Fruit fly (Drosophila melanogaster) whole organism, embryonic: ENCODE measurements around the gene CG12224.
A peak's percentile ranks its signal among the peaks of the same experiment; 100 is the strongest.

Experiments
- Antp ChIP-seq: fragments of 200-800 bp; sonication (Bioruptor generic); optimal IDR thresholded peaks from 3 replicates; lab custom pipeline; 2016; ENCODE audit warnings: missing biosample characterization, missing genetic modification characterization
- CG10462 ChIP-seq: fragments of 200-800 bp; sonication (Bioruptor generic); optimal IDR thresholded peaks from 2 replicates; lab custom pipeline; 2016; ENCODE audit warnings: missing biosample characterization, missing genetic modification characterization
- CG10565 ChIP-seq: fragments of 200-800 bp; sonication (Bioruptor generic); optimal IDR thresholded peaks from 3 replicates; lab custom pipeline; 2016; ENCODE audit warnings: missing biosample characterization, mild to moderate bottlenecking, missing genetic modification characterization
- CG10959 ChIP-seq: fragments of 200-800 bp; sonication (Bioruptor generic); IDR thresholded peaks from 2 replicates; pipeline ENCODE4 v1.3.6; 2022; ENCODE audit warnings: missing biosample characterization, missing genetic modification characterization
- CG11560 ChIP-seq: fragments of 200-800 bp; sonication (Bioruptor generic); IDR thresholded peaks from 3 replicates; pipeline ENCODE4 v1.3.6; 2022; ENCODE audit warnings: missing biosample characterization, missing genetic modification characterization
- CG11695 ChIP-seq: fragments of 200-800 bp; sonication (Bioruptor generic); IDR thresholded peaks from 3 replicates; pipeline ENCODE4 v1.3.6; 2022; ENCODE audit warnings: missing biosample characterization, missing genetic modification characterization
- CG12659 ChIP-seq: fragments of 200-800 bp; sonication (Bioruptor generic); optimal IDR thresholded peaks from 3 replicates; lab custom pipeline; 2017; ENCODE audit warnings: mild to moderate bottlenecking, missing biosample characterization, missing genetic modification reagents, missing genetic modification characterization
- CG13296 ChIP-seq: fragments of 200-800 bp; sonication (Bioruptor generic); optimal IDR thresholded peaks from 3 replicates; lab custom pipeline; 2018; ENCODE audit warnings: missing biosample characterization, mild to moderate bottlenecking, missing genetic modification characterization
- CG14965 ChIP-seq: fragments of 200-800 bp; sonication (Bioruptor generic); optimal IDR thresholded peaks from 2 replicates; lab custom pipeline; 2016; ENCODE audit warnings: missing biosample characterization, missing genetic modification characterization, borderline replicate concordance
- CG17802 ChIP-seq: fragments of 200-800 bp; sonication (Bioruptor generic); optimal IDR thresholded peaks from 2 replicates; lab custom pipeline; 2018; ENCODE audit warnings: missing biosample characterization, mild to moderate bottlenecking, missing genetic modification characterization, moderate library complexity
- CG17912 ChIP-seq: fragments of 200-800 bp; sonication (Bioruptor generic); optimal IDR thresholded peaks from 2 replicates; lab custom pipeline; 2018; ENCODE audit warnings: missing biosample characterization, mild to moderate bottlenecking, missing genetic modification characterization
- CG18764 ChIP-seq: fragments of 200-800 bp; sonication (Bioruptor generic); optimal IDR thresholded peaks from 3 replicates; lab custom pipeline; 2016; ENCODE audit warnings: missing biosample characterization, missing genetic modification characterization
- CG2199 ChIP-seq: fragments of 200-800 bp; sonication (Bioruptor generic); IDR thresholded peaks from 3 replicates; pipeline ENCODE4 v1.3.6; 2022; ENCODE audit warnings: missing biosample characterization, missing genetic modification characterization
- CG30020 ChIP-seq: fragments of 200-800 bp; optimal IDR thresholded peaks from 2 replicates; lab custom pipeline; 2019; ENCODE audit warnings: missing biosample characterization, mild to moderate bottlenecking, missing genetic modification characterization, moderate library complexity
- CG3163 ChIP-seq: fragments of 200-800 bp; sonication (Bioruptor generic); optimal IDR thresholded peaks from 3 replicates; lab custom pipeline; 2016; ENCODE audit warnings: missing biosample characterization, missing genetic modification characterization
- CG34376 ChIP-seq: fragments of 200-800 bp; sonication (Bioruptor generic); optimal IDR thresholded peaks from 2 replicates; lab custom pipeline; 2018; ENCODE audit warnings: missing biosample characterization, mild to moderate bottlenecking, missing genetic modification characterization
- CG3838 ChIP-seq: fragments of 200-800 bp; sonication (Bioruptor generic); optimal IDR thresholded peaks from 3 replicates; lab custom pipeline; 2016; ENCODE audit warnings: missing biosample characterization, missing genetic modification characterization
- CG43689 ChIP-seq: fragments of 200-800 bp; sonication (Bioruptor generic); IDR thresholded peaks from 2 replicates; pipeline ENCODE4 v1.3.6; 2022; ENCODE audit warnings: missing biosample characterization, missing genetic modification characterization
- CG4820 ChIP-seq: fragments of 200-800 bp; sonication (Bioruptor generic); optimal IDR thresholded peaks from 3 replicates; lab custom pipeline; 2016; ENCODE audit warnings: missing biosample characterization, missing genetic modification characterization
- CG7928 ChIP-seq: fragments of 200-800 bp; sonication (Bioruptor generic); optimal IDR thresholded peaks from 2 replicates; lab custom pipeline; 2017; ENCODE audit warnings: missing biosample characterization, mild to moderate bottlenecking, missing genetic modification characterization
- CG7963 ChIP-seq: fragments of 200-800 bp; sonication (Bioruptor generic); IDR thresholded peaks from 3 replicates; pipeline ENCODE4 v1.3.6; 2022; ENCODE audit warnings: missing biosample characterization, missing genetic modification characterization; ENCODE audit not compliant: partially characterized antibody
- CG8478 ChIP-seq: fragments of >200 bp; optimal IDR thresholded peaks from 2 replicates; lab custom pipeline; 2018
- CkIIα-i1 ChIP-seq: fragments of 200-800 bp; sonication (Bioruptor generic); IDR thresholded peaks from 2 replicates; pipeline ENCODE4 v1.3.6; 2022; ENCODE audit warnings: missing biosample characterization, missing genetic modification characterization
- CoRest ChIP-seq: fragments of 200-800 bp; sonication (Bioruptor generic); optimal IDR thresholded peaks from 3 replicates; lab custom pipeline; 2018; ENCODE audit warnings: missing biosample characterization, mild to moderate bottlenecking, missing genetic modification characterization, moderate library complexity
- Dp ChIP-seq: fragments of 200-800 bp; sonication (Bioruptor generic); optimal IDR thresholded peaks from 2 replicates; lab custom pipeline; 2018; ENCODE audit warnings: missing biosample characterization, mild to moderate bottlenecking, missing genetic modification characterization, moderate library complexity
- Dref ChIP-seq: fragments of 200-800 bp; sonication (Bioruptor generic); IDR thresholded peaks from 2 replicates; pipeline ENCODE4 v1.3.6; 2022; ENCODE audit warnings: missing biosample characterization, missing genetic modification characterization
- ERR ChIP-seq: fragments of 200-800 bp; sonication (Bioruptor generic); optimal IDR thresholded peaks from 2 replicates; lab custom pipeline; 2016; ENCODE audit warnings: missing biosample characterization, missing genetic modification characterization
- Fer1 ChIP-seq: fragments of 200-800 bp; sonication (Bioruptor generic); optimal IDR thresholded peaks from 2 replicates; lab custom pipeline; 2017; ENCODE audit warnings: missing biosample characterization, mild to moderate bottlenecking, missing genetic modification characterization
- Gsc ChIP-seq: fragments of 200-800 bp; sonication (Bioruptor generic); IDR thresholded peaks from 2 replicates; pipeline ENCODE4 v1.3.6; 2022; ENCODE audit warnings: missing biosample characterization, missing genetic modification characterization
- HmgZ ChIP-seq: fragments of 200-800 bp; sonication (Bioruptor generic); optimal IDR thresholded peaks from 2 replicates; lab custom pipeline; 2018; ENCODE audit warnings: missing biosample characterization, mild to moderate bottlenecking, missing genetic modification characterization
- Hr51 ChIP-seq, 2 experiments: fragments of 200-800 bp; sonication (Bioruptor generic); optimal IDR thresholded peaks; 2 replicates in 1 of 2; 3 replicates in 1 of 2; lab custom pipeline; 2016 to 2018; ENCODE audit warnings: missing biosample characterization in 2 of 2, missing genetic modification characterization in 2 of 2, mild to moderate bottlenecking in 1 of 2, moderate library complexity in 1 of 2
- Kr ChIP-seq: fragments of 200-800 bp; sonication (Bioruptor generic); optimal IDR thresholded peaks from 2 replicates; lab custom pipeline; 2017; ENCODE audit warnings: missing biosample characterization, mild to moderate bottlenecking, missing genetic modification characterization
- MTF-1 ChIP-seq: fragments of 200-800 bp; sonication (Bioruptor generic); optimal IDR thresholded peaks from 2 replicates; lab custom pipeline; 2018; ENCODE audit warnings: missing biosample characterization, mild to moderate bottlenecking, missing genetic modification characterization, borderline replicate concordance
- Mrtf ChIP-seq: fragments of 200-800 bp; sonication (Bioruptor generic); IDR thresholded peaks from 3 replicates; pipeline ENCODE4 v1.3.6; 2022; ENCODE audit warnings: missing biosample characterization, missing genetic modification characterization
- Optix ChIP-seq: fragments of 200-800 bp; sonication (Bioruptor generic); IDR thresholded peaks from 3 replicates; pipeline ENCODE4 v1.3.6; 2022; ENCODE audit warnings: missing biosample characterization, missing genetic modification characterization
- Rfx ChIP-seq: fragments of 200-800 bp; sonication (Bioruptor generic); IDR thresholded peaks from 2 replicates; pipeline ENCODE4 v1.3.6; 2022; ENCODE audit warnings: missing biosample characterization, missing genetic modification characterization
- Sox102F ChIP-seq: fragments of 200-800 bp; sonication (Bioruptor generic); optimal IDR thresholded peaks from 2 replicates; lab custom pipeline; 2018; ENCODE audit warnings: missing biosample characterization, mild to moderate bottlenecking, missing genetic modification characterization, moderate library complexity
- Taf1 ChIP-seq: fragments of 200-800 bp; sonication (Bioruptor generic); IDR thresholded peaks from 2 replicates; pipeline ENCODE4 v1.3.6; 2022; ENCODE audit warnings: missing biosample characterization, missing genetic modification characterization
- ara ChIP-seq: fragments of 200-800 bp; sonication (Bioruptor generic); IDR thresholded peaks from 2 replicates; pipeline ENCODE4 v1.3.6; 2022; ENCODE audit warnings: missing biosample characterization, missing genetic modification characterization
- ase ChIP-seq: fragments of 200-800 bp; sonication (Bioruptor generic); IDR thresholded peaks from 3 replicates; pipeline ENCODE4 v1.3.6; 2022; ENCODE audit warnings: missing biosample characterization, missing genetic modification characterization
- ash1 ChIP-seq: fragments of 200-800 bp; sonication (Bioruptor generic); optimal IDR thresholded peaks from 2 replicates; lab custom pipeline; 2018; ENCODE audit warnings: missing biosample characterization, mild to moderate bottlenecking, missing genetic modification characterization
- chinmo ChIP-seq: fragments of 200-800 bp; sonication (Bioruptor generic); IDR thresholded peaks from 4 replicates; pipeline ENCODE4 v1.3.6; 2022; ENCODE audit warnings: missing biosample characterization, missing genetic modification characterization; ENCODE audit not compliant: partially characterized antibody
- danr ChIP-seq: fragments of 200-800 bp; sonication (Bioruptor generic); IDR thresholded peaks from 2 replicates; pipeline ENCODE4 v1.3.6; 2022; ENCODE audit warnings: missing biosample characterization, missing genetic modification characterization
- dpn ChIP-seq, 2 experiments: fragments of 200-800 bp; sonication (Bioruptor generic); optimal IDR thresholded peaks; 3 replicates each; lab custom pipeline; 2016; ENCODE audit warnings: missing biosample characterization in 2 of 2, missing genetic modification characterization in 2 of 2
- emc ChIP-seq: fragments of 200-800 bp; sonication (Bioruptor generic); optimal IDR thresholded peaks from 2 replicates; lab custom pipeline; 2016; ENCODE audit warnings: missing biosample characterization, missing genetic modification characterization
- ems ChIP-seq: fragments of 200-800 bp; sonication (Bioruptor generic); optimal IDR thresholded peaks from 3 replicates; lab custom pipeline; 2016; ENCODE audit warnings: missing biosample characterization, missing genetic modification characterization
- ftz-f1 ChIP-seq: fragments of 200-800 bp; sonication (Bioruptor generic); optimal IDR thresholded peaks from 2 replicates; lab custom pipeline; 2016; ENCODE audit warnings: missing biosample characterization, missing genetic modification characterization
- gem ChIP-seq: fragments of 200-800 bp; sonication (Bioruptor generic); optimal IDR thresholded peaks from 2 replicates; lab custom pipeline; 2019; ENCODE audit warnings: missing biosample characterization, mild to moderate bottlenecking, missing genetic modification characterization, moderate library complexity
- luna ChIP-seq: fragments of 200-800 bp; sonication (Bioruptor generic); optimal IDR thresholded peaks from 2 replicates; lab custom pipeline; 2016; ENCODE audit warnings: missing biosample characterization, missing genetic modification characterization
- sd ChIP-seq: fragments of 200-800 bp; sonication (Bioruptor generic); optimal IDR thresholded peaks from 3 replicates; lab custom pipeline; 2018; ENCODE audit warnings: missing biosample characterization, mild to moderate bottlenecking, missing genetic modification characterization, moderate library complexity
- shn ChIP-seq: fragments of 200-800 bp; sonication (Bioruptor generic); optimal IDR thresholded peaks from 3 replicates; lab custom pipeline; 2016; ENCODE audit warnings: missing biosample characterization, missing genetic modification characterization
- tx ChIP-seq: fragments of 200-800 bp; sonication (Bioruptor generic); optimal IDR thresholded peaks from 2 replicates; lab custom pipeline; 2016; ENCODE audit warnings: missing biosample characterization, missing genetic modification characterization

The CG12224 gene

dm6 chr3R:11949387-11950029, 32.4 kb downstream of the CG12224 start, which contains the start of gene CG31211:
Gene CG31211, plus strand, starts transcription at chr3R:11949680.
- TF ChIP-seq luna (GFP tag; lab: Kevin White, UChicago) (no peak), Hr51 (GFP tag; optimal IDR thresholded peaks at IDR 0.05; lab: Kevin White, UChicago) (no peak), CoRest (peak; percentile 26), Rfx (GFP tag; lab: Robert Waterston, UW) (no peak), Optix (no peak), Gsc (GFP tag; lab: Robert Waterston, UW) (no peak), ase (GFP tag; lab: Robert Waterston, UW) (no peak), Mrtf (GFP tag; lab: Robert Waterston, UW) (no peak), CG10462 (peak; percentile 71), CG34376 (no peak), sd (tag; lab: Kevin White, UChicago) (no peak), CG11560 (tag; lab: Robert Waterston, UW) (no peak), CkIIα-i1 (GFP tag; lab: Robert Waterston, UW) (no peak), CG3838 (GFP tag; lab: Kevin White, UChicago) (no peak), CG13296 (GFP tag; lab: Kevin White, UChicago) (no peak), Dp (GFP tag; lab: Kevin White, UChicago) (peak; percentile 54), CG10959 (GFP tag; lab: Robert Waterston, UW) (no peak), CG7963 (no peak), dpn (GFP tag; optimal IDR thresholded peaks at IDR 0.05; lab: Kevin White, UChicago) (peak in 1 of 2 experiments; percentile 7), gem (tag; lab: Kevin White, UChicago) (peak; percentile 31), CG17802 (tag; lab: Kevin White, UChicago) (no peak), CG4820 (GFP tag; lab: Kevin White, UChicago) (no peak), ash1 (no peak), danr (GFP tag; lab: Robert Waterston, UW) (no peak), CG11695 (GFP tag; lab: Robert Waterston, UW) (no peak), CG8478 (lab: Kevin White, UChicago) (no peak), ftz-f1 (GFP tag; lab: Kevin White, UChicago) (peak; percentile 8), shn (no peak), HmgZ (no peak), tx (no peak), ems (GFP tag; lab: Kevin White, UChicago) (no peak), CG12659 (peak; percentile 63), chinmo (GFP tag; lab: Robert Waterston, UW) (no peak), MTF-1 (GFP tag; lab: Kevin White, UChicago) (no peak), CG3163 (GFP tag; lab: Kevin White, UChicago) (no peak), CG7928 (GFP tag; lab: Kevin White, UChicago) (no peak), emc (GFP tag; lab: Kevin White, UChicago) (no peak), CG17912 (GFP tag; lab: Kevin White, UChicago) (no peak), Sox102F (GFP tag; lab: Kevin White, UChicago) (no peak), CG10565 (GFP tag; lab: Kevin White, UChicago) (no peak), CG2199 (GFP tag; lab: Robert Waterston, UW) (no peak), Antp (GFP tag; lab: Kevin White, UChicago) (no peak), ara (GFP tag; lab: Robert Waterston, UW) (no peak), ERR (no peak), Kr (GFP tag; lab: Kevin White, UChicago) (no peak), Taf1 (GFP tag; lab: Robert Waterston, UW) (no peak), CG18764 (GFP tag; lab: Kevin White, UChicago) (no peak), CG43689 (GFP tag; lab: Robert Waterston, UW) (no peak), CG14965 (GFP tag; lab: Kevin White, UChicago) (no peak), CG30020 (tag; lab: Kevin White, UChicago) (peak; percentile 34), Dref (GFP tag; lab: Robert Waterston, UW) (no peak), Fer1 (no peak)
